Worm (Caenorhabditis elegans): ENCODE results near the gene cope-1.

Gene cope-1

DNA sequence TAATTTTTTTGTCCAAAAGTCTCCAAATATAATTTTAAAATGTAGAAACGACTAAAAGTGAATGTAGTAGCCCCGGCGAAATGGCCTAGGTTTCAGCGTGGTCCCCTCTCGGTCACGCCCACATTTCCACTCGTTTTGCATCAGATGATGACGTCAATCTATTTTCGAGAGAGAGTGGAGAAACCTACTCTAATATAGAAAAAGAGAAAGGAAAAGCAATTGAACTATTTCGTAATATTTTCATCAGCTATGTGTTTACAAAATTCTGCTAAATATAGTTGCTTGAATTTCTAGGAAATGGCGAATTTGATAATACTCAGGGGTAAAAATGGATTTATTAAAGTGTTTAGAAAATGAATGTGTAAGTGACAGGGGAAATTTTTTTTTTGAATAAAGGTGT is 29.8 kb downstream of the cope-1 start:
- no peak for TF ChIP-seq elt-4 (tag; optimal IDR thresholded peaks at IDR 0.05)
- TF ChIP-seq unc-42 (tag; optimal IDR thresholded peaks at IDR 0.05): peak; percentile 15

ce11 chrIII:13457305-13457704 is 31.2 kb downstream of the cope-1 start:
- TF ChIP-seq tbx-7 (tag; optimal IDR thresholded peaks at IDR 0.05) (no peak), pqm-1 (tag; optimal IDR thresholded peaks at IDR 0.05) (no peak), pax-1 (tag; optimal IDR thresholded peaks at IDR 0.05) (no peak), Y22D7AL.16 (tag; optimal IDR thresholded peaks at IDR 0.05) (no peak), gmeb-2 (tag; optimal IDR thresholded peaks at IDR 0.05) (no peak), syd-9 (tag; optimal IDR thresholded peaks at IDR 0.05) (no peak), T23F11.4 (GFP tag; optimal IDR thresholded peaks at IDR 0.05) (no peak), fkh-6 (tag; optimal IDR thresholded peaks at IDR 0.05) (no peak), rnt-1 (tag; optimal IDR thresholded peaks at IDR 0.05) (no peak), ref-2 (tag; optimal IDR thresholded peaks at IDR 0.05) (no peak), odd-2 (tag; optimal IDR thresholded peaks at IDR 0.05) (no peak), ceh-48 (tag; optimal IDR thresholded peaks at IDR 0.05) (no peak), ceh-2 (tag; optimal IDR thresholded peaks at IDR 0.05) (no peak), unc-55 (GFP tag; optimal IDR thresholded peaks at IDR 0.05) (no peak)

DNA sequence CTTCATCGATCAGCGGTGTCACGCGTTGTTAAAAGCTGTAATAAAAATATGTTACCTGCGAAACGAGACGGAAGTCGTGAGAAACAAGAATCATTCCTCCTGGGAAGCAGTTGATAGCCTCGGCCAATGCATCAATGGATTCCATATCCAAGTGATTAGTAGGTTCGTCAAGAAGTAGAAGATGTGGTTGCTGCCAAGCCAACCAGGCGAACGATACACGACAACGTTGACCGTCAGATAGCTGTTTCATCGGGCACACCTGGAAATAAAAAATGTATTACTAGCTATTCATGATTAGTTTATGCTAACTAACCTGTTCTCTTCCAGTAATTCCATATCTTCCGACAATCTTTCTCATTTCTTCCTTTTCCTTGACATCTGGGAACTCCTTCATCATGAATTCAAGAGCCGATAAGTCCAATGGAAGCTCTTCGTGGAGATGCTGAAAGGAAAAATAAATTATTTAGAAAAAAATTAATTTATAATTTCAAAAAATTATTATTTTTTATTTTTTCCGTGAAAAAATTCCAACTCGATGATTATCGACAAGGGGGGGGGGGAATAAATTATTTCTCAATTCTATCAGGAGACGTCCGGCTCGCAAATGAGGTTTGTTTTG is 33.0 kb downstream of the cope-1 start, which contains the start of gene tag-164:
tag-164 (plus strand) TSS at position 569 of the 619 bp plus-strand sequence.
- no peak for TF ChIP-seq pag-3 (tag; optimal IDR thresholded peaks at IDR 0.05; ENCODE audit: borderline replicate concordance)
- TF ChIP-seq unc-3 (GFP tag; conservative IDR thresholded peaks at IDR 0.05): no peak
- TF ChIP-seq unc-3 (tag; optimal IDR thresholded peaks at IDR 0.05): no peak
- TF ChIP-seq unc-86 (tag; optimal IDR thresholded peaks at IDR 0.05): no peak
- TF ChIP-seq hlh-6 (tag; optimal IDR thresholded peaks at IDR 0.05): no peak
- TF ChIP-seq pqm-1 (tag; optimal IDR thresholded peaks at IDR 0.05): no peak

ce11 chrIII:13461535-13461934 is 35.5 kb downstream of the cope-1 start:
- TF ChIP-seq lin-11 (tag; optimal IDR thresholded peaks at IDR 0.05): no peak
- no peak for TF ChIP-seq pax-1 (tag; optimal IDR thresholded peaks at IDR 0.05)
- TF ChIP-seq ceh-24 (tag; optimal IDR thresholded peaks at IDR 0.05): no peak
- TF ChIP-seq nfya-1 (tag; optimal IDR thresholded peaks at IDR 0.05): no peak
- TF ChIP-seq hlh-15 (tag; optimal IDR thresholded peaks at IDR 0.05): no peak
- TF ChIP-seq ref-2 (tag; optimal IDR thresholded peaks at IDR 0.05): no peak
- TF ChIP-seq npax-4 (tag; optimal IDR thresholded peaks at IDR 0.05): no peak
- TF ChIP-seq unc-3 (GFP tag; conservative IDR thresholded peaks at IDR 0.05): no peak
- TF ChIP-seq unc-3 (tag; optimal IDR thresholded peaks at IDR 0.05): no peak
- TF ChIP-seq ceh-30 (tag; optimal IDR thresholded peaks at IDR 0.05): no peak
- TF ChIP-seq fax-1 (tag; optimal IDR thresholded peaks at IDR 0.05): no peak
- TF ChIP-seq pros-1 (tag; optimal IDR thresholded peaks at IDR 0.05): no peak
- TF ChIP-seq F13H6.1 (tag; optimal IDR thresholded peaks at IDR 0.05): no peak
- no peak for TF ChIP-seq elt-4 (tag; optimal IDR thresholded peaks at IDR 0.05)
- TF ChIP-seq nhr-232 (tag; optimal IDR thresholded peaks at IDR 0.05): no peak
- TF ChIP-seq fkh-10 (GFP tag; optimal IDR thresholded peaks at IDR 0.05): no peak
- TF ChIP-seq hlh-13 (GFP tag; optimal IDR thresholded peaks at IDR 0.05): no peak
- no peak for TF ChIP-seq pat-9 (tag; optimal IDR thresholded peaks at IDR 0.05)

DNA sequence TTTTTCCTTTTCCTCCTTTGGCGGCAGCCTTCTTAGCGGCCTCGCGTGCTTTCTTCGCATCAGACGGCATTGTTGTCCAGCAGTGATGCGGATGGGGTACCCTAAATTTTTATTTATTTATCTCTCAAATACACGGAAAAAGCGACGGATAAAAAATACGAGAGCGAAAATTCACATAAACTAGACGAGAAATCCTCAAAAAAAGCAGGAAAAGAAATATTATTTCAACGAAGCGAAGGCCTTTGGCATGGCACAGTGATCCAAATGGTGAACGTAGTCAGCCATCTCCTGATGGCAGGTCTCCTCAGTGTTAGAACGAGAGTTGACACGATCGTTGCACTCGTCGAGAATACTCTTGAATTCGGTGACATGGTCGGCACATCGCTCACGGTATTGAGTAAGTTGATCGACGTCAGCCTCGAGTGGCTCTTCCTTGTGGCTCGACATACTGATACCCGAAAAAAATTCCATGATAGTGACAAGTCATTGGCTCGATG is 36.1 kb downstream of the cope-1 start, which contains the start of the genes abcf-2 and T27E9.2:
abcf-2 (minus strand) TSS at position 101 of the 497 bp plus-strand sequence.
T27E9.2 (minus strand) TSS at position 447 of the 497 bp plus-strand sequence.
- TF ChIP-seq ceh-31 (tag; optimal IDR thresholded peaks at IDR 0.05) (no peak), sdc-2 (tag; optimal IDR thresholded peaks at IDR 0.05) (no peak), C38D4.7 (GFP tag; optimal IDR thresholded peaks at IDR 0.05) (no peak), ama-1 (optimal IDR thresholded peaks at IDR 0.05) (no peak), ztf-16 (tag; optimal IDR thresholded peaks at IDR 0.05) (no peak), unc-42 (tag; optimal IDR thresholded peaks at IDR 0.05) (no peak), unc-86 (tag; optimal IDR thresholded peaks at IDR 0.05) (no peak), syd-9 (tag; optimal IDR thresholded peaks at IDR 0.05) (no peak), ceh-19 (GFP tag; optimal IDR thresholded peaks at IDR 0.05) (no peak), hlh-13 (GFP tag; optimal IDR thresholded peaks at IDR 0.05) (no peak), ttx-3 (tag; optimal IDR thresholded peaks at IDR 0.05) (no peak), ref-2 (tag; optimal IDR thresholded peaks at IDR 0.05) (no peak), ceh-34 (tag; optimal IDR thresholded peaks at IDR 0.05) (no peak), ceh-45 (GFP tag; IDR thresholded peaks at IDR 0.05) (no peak)

All from whole organism, late embryonic.